Worm (Caenorhabditis elegans) whole organism, L3 larva: ENCODE results near the gene F55F1.2.
A peak's percentile ranks its signal among the peaks of the same experiment; 100 is the strongest.

Experiments used
- R02D3.7 ChIP-seq: fragments of 150-350 bp; optimal IDR thresholded peaks from 2 replicates; lab custom pipeline; 2014; ENCODE audit warnings: missing biosample characterization, missing genetic modification characterization
- ZK546.5 ChIP-seq: sonication (generic microtip); optimal IDR thresholded peaks from 2 replicates; lab custom pipeline; 2017; ENCODE audit warnings: missing biosample characterization, missing genetic modification characterization
- ama-1 ChIP-seq: fragments of 150-350 bp; optimal IDR thresholded peaks from 2 replicates; lab custom pipeline; 2018
- ceh-16 ChIP-seq: sonication (generic microtip); optimal IDR thresholded peaks from 2 replicates; lab custom pipeline; 2017; ENCODE audit warnings: missing biosample characterization, missing genetic modification characterization
- ceh-28 ChIP-seq: fragments of 150-350 bp; optimal IDR thresholded peaks from 2 replicates; lab custom pipeline; 2014; ENCODE audit warnings: missing biosample characterization, missing genetic modification reagents, missing genetic modification characterization
- ceh-82 ChIP-seq: fragments of 150-350 bp; optimal IDR thresholded peaks from 2 replicates; lab custom pipeline; 2014; ENCODE audit warnings: missing biosample characterization, missing genetic modification characterization
- ceh-9 ChIP-seq: sonication (generic microtip); optimal IDR thresholded peaks from 2 replicates; lab custom pipeline; 2018; ENCODE audit warnings: missing biosample characterization, missing genetic modification characterization
- daf-12 ChIP-seq: fragments of 150-350 bp; optimal IDR thresholded peaks from 2 replicates; lab custom pipeline; 2014; ENCODE audit warnings: missing biosample characterization, missing genetic modification reagents, missing genetic modification characterization
- egl-27 ChIP-seq: sonication (generic microtip); optimal IDR thresholded peaks from 4 replicates; lab custom pipeline; 2017; ENCODE audit warnings: missing biosample characterization, missing genetic modification reagents, missing genetic modification characterization
- egl-5 ChIP-seq: fragments of 150-350 bp; optimal IDR thresholded peaks from 2 replicates; lab custom pipeline; 2017; ENCODE audit warnings: missing biosample characterization, missing genetic modification reagents, missing genetic modification characterization, inconsistent platforms
- elt-1 ChIP-seq: fragments of 150-350 bp; optimal IDR thresholded peaks from 2 replicates; lab custom pipeline; 2014; ENCODE audit warnings: missing biosample characterization, missing genetic modification characterization
- elt-2 ChIP-seq: sonication (generic microtip); optimal IDR thresholded peaks from 2 replicates; lab custom pipeline; 2016; ENCODE audit warnings: missing genetic modification reagents, mild to moderate bottlenecking, missing genetic modification characterization, missing compliant biosample characterization
- elt-3 ChIP-seq, 3 experiments: fragments of 150-350 bp in 1 of 3; sonication (generic microtip) in 2 of 3; optimal IDR thresholded peaks; 2 replicates in 2 of 3; 4 replicates in 1 of 3; lab custom pipeline; 2014 to 2017; ENCODE audit warnings: missing biosample characterization in 3 of 3, missing genetic modification characterization in 3 of 3
- eor-1 ChIP-seq, 2 experiments: fragments of 150-350 bp; optimal IDR thresholded peaks; 2 replicates each; lab custom pipeline; 2014 to 2018; ENCODE audit warnings: missing biosample characterization in 2 of 2, missing genetic modification characterization in 2 of 2
- fkh-10 ChIP-seq: sonication (generic microtip); optimal IDR thresholded peaks from 2 replicates; lab custom pipeline; 2017; ENCODE audit warnings: missing biosample characterization, missing genetic modification reagents, missing genetic modification characterization
- fkh-2 ChIP-seq: fragments of 150-350 bp; optimal IDR thresholded peaks from 2 replicates; lab custom pipeline; 2014; ENCODE audit warnings: missing biosample characterization, missing genetic modification reagents, missing genetic modification characterization
- fos-1 ChIP-seq: fragments of 150-350 bp; optimal IDR thresholded peaks from 2 replicates; lab custom pipeline; 2014; ENCODE audit warnings: missing biosample characterization, missing genetic modification characterization
- hmg-11 ChIP-seq: sonication (generic microtip); optimal IDR thresholded peaks from 2 replicates; lab custom pipeline; 2016; ENCODE audit warnings: missing genetic modification characterization, missing compliant biosample characterization
- jun-1 ChIP-seq: fragments of 150-350 bp; optimal IDR thresholded peaks from 2 replicates; lab custom pipeline; 2014; ENCODE audit warnings: missing biosample characterization, missing genetic modification reagents, missing genetic modification characterization
- lin-15B ChIP-seq: fragments of 150-350 bp; optimal IDR thresholded peaks from 2 replicates; lab custom pipeline; 2014; ENCODE audit warnings: missing biosample characterization, missing genetic modification characterization
- lin-39 ChIP-seq: fragments of 150-350 bp; optimal IDR thresholded peaks from 2 replicates; lab custom pipeline; 2018; ENCODE audit warnings: missing biosample characterization, missing genetic modification reagents, missing genetic modification characterization
- lsy-12 ChIP-seq: sonication (generic microtip); optimal IDR thresholded peaks from 2 replicates; lab custom pipeline; 2016; ENCODE audit warnings: mild to moderate bottlenecking, missing genetic modification characterization, missing compliant biosample characterization
- mdl-1 ChIP-seq: fragments of 150-350 bp; optimal IDR thresholded peaks from 2 replicates; lab custom pipeline; 2014; ENCODE audit warnings: missing biosample characterization, missing genetic modification characterization
- nfya-1 ChIP-seq: sonication (generic microtip); optimal IDR thresholded peaks from 2 replicates; lab custom pipeline; 2017; ENCODE audit warnings: missing genetic modification characterization, mild to moderate bottlenecking, missing compliant biosample characterization, antibody characterized with exemption, moderate library complexity; ENCODE audit not compliant: insufficient read depth
- nhr-12 ChIP-seq: fragments of 150-350 bp; optimal IDR thresholded peaks from 2 replicates; lab custom pipeline; 2014; ENCODE audit warnings: missing biosample characterization, missing genetic modification characterization
- nhr-23 ChIP-seq: fragments of 150-350 bp; optimal IDR thresholded peaks from 2 replicates; lab custom pipeline; 2014; ENCODE audit warnings: missing biosample characterization, missing genetic modification reagents, missing genetic modification characterization
- nhr-237 ChIP-seq: fragments of 150-350 bp; optimal IDR thresholded peaks from 2 replicates; lab custom pipeline; 2014; ENCODE audit warnings: missing biosample characterization, missing genetic modification characterization
- nhr-25 ChIP-seq: sonication (generic microtip); optimal IDR thresholded peaks from 2 replicates; lab custom pipeline; 2017; ENCODE audit warnings: missing biosample characterization, missing genetic modification characterization
- nhr-28 ChIP-seq: fragments of 150-350 bp; optimal IDR thresholded peaks from 2 replicates; lab custom pipeline; 2014; ENCODE audit warnings: missing biosample characterization, missing genetic modification characterization
- nhr-43 ChIP-seq: sonication (generic microtip); optimal IDR thresholded peaks from 2 replicates; lab custom pipeline; 2016; ENCODE audit warnings: mild to moderate bottlenecking, missing genetic modification characterization, missing compliant biosample characterization; ENCODE audit not compliant: poor library complexity, severe bottlenecking
- nhr-67 ChIP-seq: fragments of 150-350 bp; optimal IDR thresholded peaks from 2 replicates; lab custom pipeline; 2014; ENCODE audit warnings: missing biosample characterization, missing genetic modification characterization
- nhr-76 ChIP-seq: fragments of 150-350 bp; sonication (generic microtip); optimal IDR thresholded peaks from 5 replicates; lab custom pipeline; 2014; ENCODE audit warnings: missing biosample characterization, missing genetic modification characterization
- nhr-77 ChIP-seq: fragments of 150-350 bp; optimal IDR thresholded peaks from 2 replicates; lab custom pipeline; 2014; ENCODE audit warnings: missing biosample characterization, missing genetic modification characterization
- pha-4 ChIP-seq: fragments of 150-350 bp; optimal IDR thresholded peaks from 2 replicates; lab custom pipeline; 2014; ENCODE audit warnings: missing biosample characterization, missing genetic modification reagents, missing genetic modification characterization
- pqm-1 ChIP-seq: fragments of 150-350 bp; optimal IDR thresholded peaks from 2 replicates; lab custom pipeline; 2017; ENCODE audit warnings: missing biosample characterization, missing genetic modification characterization, inconsistent platforms
- sea-2 ChIP-seq: fragments of 150-350 bp; sonication (generic microtip); optimal IDR thresholded peaks from 4 replicates; lab custom pipeline; 2014; ENCODE audit warnings: missing biosample characterization, missing genetic modification reagents, missing genetic modification characterization
- skn-1 ChIP-seq: fragments of 150-350 bp; optimal IDR thresholded peaks from 2 replicates; lab custom pipeline; 2014; ENCODE audit warnings: missing biosample characterization, missing genetic modification characterization
- snpc-4 ChIP-seq: fragments of 150-350 bp; optimal IDR thresholded peaks from 2 replicates; lab custom pipeline; 2014; ENCODE audit warnings: missing biosample characterization, missing genetic modification characterization
- unc-39 ChIP-seq: sonication (generic microtip); optimal IDR thresholded peaks from 4 replicates; lab custom pipeline; 2017; ENCODE audit warnings: missing biosample characterization, missing genetic modification characterization
- unc-62 ChIP-seq: fragments of 150-350 bp; sonication (generic microtip); optimal IDR thresholded peaks from 4 replicates; lab custom pipeline; 2014; ENCODE audit warnings: missing biosample characterization, missing genetic modification reagents, missing genetic modification characterization
- zag-1 ChIP-seq: fragments of 150-350 bp; optimal IDR thresholded peaks from 2 replicates; lab custom pipeline; 2014; ENCODE audit warnings: missing biosample characterization, missing genetic modification characterization
- ztf-11 ChIP-seq: fragments of 150-350 bp; optimal IDR thresholded peaks from 2 replicates; lab custom pipeline; 2014; ENCODE audit warnings: missing biosample characterization, missing genetic modification characterization
- ztf-4 ChIP-seq: fragments of 150-350 bp; optimal IDR thresholded peaks from 2 replicates; lab custom pipeline; 2014; ENCODE audit warnings: missing biosample characterization, missing genetic modification characterization

Gene F55F1.2

ce11 chrX:2769685-2770084 is at the start of gene F55F1.2:
F55F1.2 (minus strand) TSS chrX:2770060.
- TF ChIP-seq hmg-11 (tag; lab: Kevin White, UChicago) (peak; percentile 41), nhr-77 (tag; lab: Kevin White, UChicago) (no peak), daf-12 (tag; lab: Kevin White, UChicago) (no peak), lin-39 (tag; lab: Kevin White, UChicago) (peak; percentile 55)

- TF ChIP-seq fos-1 (tag; lab: Kevin White, UChicago), result no peak
- TF ChIP-seq ceh-28 (tag; lab: Kevin White, UChicago), result no peak
- TF ChIP-seq nhr-67 (tag; lab: Kevin White, UChicago), result no peak
- TF ChIP-seq pha-4 (tag; lab: Kevin White, UChicago), result no peak
- no peak for TF ChIP-seq nhr-28 (tag; lab: Kevin White, UChicago)
- TF ChIP-seq lsy-12 (tag; lab: Kevin White, UChicago), result no peak
- no peak for TF ChIP-seq eor-1 (tag; optimal IDR thresholded peaks at IDR 0.05; lab: Kevin White, UChicago)
- no peak for TF ChIP-seq ZK546.5 (tag; lab: Kevin White, UChicago)
- TF ChIP-seq nhr-25 (tag; lab: Kevin White, UChicago), result no peak
- no peak for TF ChIP-seq R02D3.7 (tag; lab: Kevin White, UChicago)
- TF ChIP-seq nhr-12 (tag; lab: Kevin White, UChicago), result no peak
- TF ChIP-seq fkh-10 (GFP tag; lab: Kevin White, UChicago), result no peak
- TF ChIP-seq nhr-43 (tag; lab: Kevin White, UChicago), result no peak
- no peak for TF ChIP-seq lin-15B (tag; lab: Kevin White, UChicago)
- no peak for TF ChIP-seq snpc-4 (tag; lab: Kevin White, UChicago)
- no peak for TF ChIP-seq elt-2 (tag; lab: Kevin White, UChicago)
- TF ChIP-seq ztf-11 (tag; lab: Kevin White, UChicago), result no peak
Observed at ce11 chrX:2818899-2819298, 49.0 kb upstream of the F55F1.2 start.

ce11 chrX:2814097-2814720 is 44.3 kb upstream of the F55F1.2 start, which contains the start of gene C14A11.6:
C14A11.6 (minus strand) TSS chrX:2814147.
- TF ChIP-seq nfya-1 (tag; lab: Kevin White, UChicago) (peak; percentile 38), lin-39 (tag; lab: Kevin White, UChicago) (peak; percentile 19), hmg-11 (tag; lab: Kevin White, UChicago) (peak; percentile 14), eor-1 (tag; optimal IDR thresholded peaks at IDR 0.05; lab: Kevin White, UChicago) (no peak)

- TF ChIP-seq sea-2 (GFP tag; lab: Kevin White, UChicago) (no peak), ztf-11 (tag; lab: Kevin White, UChicago) (no peak), ZK546.5 (tag; lab: Kevin White, UChicago) (peak; percentile 6), fos-1 (tag; lab: Kevin White, UChicago) (no peak), ceh-16 (tag; lab: Kevin White, UChicago) (no peak), nhr-12 (tag; lab: Kevin White, UChicago) (no peak), lin-15B (tag; lab: Kevin White, UChicago) (peak; percentile 78), elt-3 (tag; optimal IDR thresholded peaks at IDR 0.05; lab: Kevin White, UChicago) (no peak), egl-27 (tag; lab: Kevin White, UChicago) (peak; percentile 45), nhr-25 (tag; lab: Kevin White, UChicago) (peak; percentile 59), nhr-23 (tag; lab: Kevin White, UChicago) (peak; percentile 89), ztf-4 (tag; lab: Kevin White, UChicago) (no peak), ceh-28 (tag; lab: Kevin White, UChicago) (peak; percentile 82), ceh-82 (peak; percentile 78), fkh-2 (no peak), daf-12 (tag; lab: Kevin White, UChicago) (no peak), ama-1 (lab: Kevin White, UChicago) (no peak), mdl-1 (tag; lab: Kevin White, UChicago) (no peak), elt-2 (tag; lab: Kevin White, UChicago) (peak; percentile 76), jun-1 (tag; lab: Kevin White, UChicago) (peak; percentile 91), elt-1 (peak; percentile 16), nhr-28 (tag; lab: Kevin White, UChicago) (no peak), egl-5 (tag; lab: Kevin White, UChicago) (peak; percentile 81), zag-1 (peak; percentile 61), unc-62 (GFP tag; lab: Kevin White, UChicago) (no peak), nhr-77 (tag; lab: Kevin White, UChicago) (peak; percentile 27), fkh-10 (GFP tag; lab: Kevin White, UChicago) (peak; percentile 94), unc-39 (tag; lab: Kevin White, UChicago) (no peak), ceh-9 (no peak), skn-1 (peak; percentile 90), nhr-43 (tag; lab: Kevin White, UChicago) (peak; percentile 92), nhr-76 (tag; lab: Kevin White, UChicago) (no peak), snpc-4 (tag; lab: Kevin White, UChicago) (peak; percentile 78), lsy-12 (tag; lab: Kevin White, UChicago) (peak; percentile 85), pqm-1 (tag; lab: Kevin White, UChicago) (peak; percentile 58), nfya-1 (tag; lab: Kevin White, UChicago) (peak; percentile 90), nhr-237 (tag; lab: Kevin White, UChicago) (no peak), nhr-67 (tag; lab: Kevin White, UChicago) (no peak)
Observed at ce11 chrX:2809611-2810010, 39.8 kb upstream of the F55F1.2 start, which contains the start of gene C14A11.9. C14A11.9 (minus strand) TSS chrX:2809637.
